Worm (Caenorhabditis elegans) whole organism, L4 larva: ENCODE results near the gene gipc-1.

Source experiments
- dmd-6 ChIP-seq: fragments of 200-800 bp; sonication (Bioruptor generic); IDR thresholded peaks from 2 replicates; pipeline ENCODE4 v1.3.6; 2022; ENCODE audit warnings: missing genetic modification reagents, missing genetic modification characterization, missing compliant biosample characterization
- hlh-30 ChIP-seq: sonication (generic microtip); optimal IDR thresholded peaks from 2 replicates; lab custom pipeline; 2017; ENCODE audit warnings: antibody characterized with exemption, mild to moderate bottlenecking, missing genetic modification characterization, missing compliant biosample characterization; ENCODE audit not compliant: insufficient read depth
- lin-39 ChIP-seq: fragments of 150-350 bp; optimal IDR thresholded peaks from 2 replicates; lab custom pipeline; 2014; ENCODE audit warnings: missing biosample characterization, missing genetic modification reagents, missing genetic modification characterization
- nhr-10 ChIP-seq: fragments of 150-350 bp; optimal IDR thresholded peaks from 2 replicates; lab custom pipeline; 2014; ENCODE audit warnings: missing biosample characterization, missing genetic modification characterization
- nhr-102 ChIP-seq: sonication (generic microtip); optimal IDR thresholded peaks from 2 replicates; lab custom pipeline; 2016; ENCODE audit warnings: mild to moderate bottlenecking, missing genetic modification characterization, moderate library complexity, missing compliant biosample characterization
- nhr-237 ChIP-seq: sonication (generic microtip); optimal IDR thresholded peaks from 2 replicates; lab custom pipeline; 2017; ENCODE audit warnings: missing biosample characterization, missing genetic modification characterization
- nhr-28 ChIP-seq: fragments of 150-350 bp; optimal IDR thresholded peaks from 2 replicates; lab custom pipeline; 2014; ENCODE audit warnings: missing biosample characterization, missing genetic modification characterization
- snpc-4 ChIP-seq: fragments of 150-350 bp; optimal IDR thresholded peaks from 2 replicates; lab custom pipeline; 2014; ENCODE audit warnings: missing biosample characterization, missing genetic modification characterization

DNA sequence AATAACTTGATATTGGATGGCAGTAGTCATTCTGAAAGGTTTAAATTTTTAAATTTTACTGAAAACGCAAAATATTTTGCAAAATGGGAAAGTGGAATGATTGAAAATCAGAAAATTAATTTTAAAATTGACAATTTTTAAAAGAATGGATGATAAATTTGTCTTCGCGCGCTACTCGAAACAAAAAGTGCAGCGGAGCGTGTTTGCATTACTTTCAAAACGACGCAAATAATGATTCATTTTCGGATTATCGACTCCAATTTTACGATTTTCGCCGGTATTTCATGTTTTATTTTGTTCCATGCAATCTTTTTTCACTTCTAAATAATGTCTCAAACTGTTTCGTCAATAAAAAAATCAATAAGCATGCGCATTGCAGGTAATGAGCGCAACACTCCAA is 7.7 kb downstream of the gipc-1 start, which contains the start of the genes tost-1 and arx-6:
- TF ChIP-seq nhr-10: no peak
- TF ChIP-seq lin-39 (tag; lab: Kevin White, UChicago): no peak
- TF ChIP-seq snpc-4 (tag; lab: Kevin White, UChicago): no peak
- no peak for TF ChIP-seq hlh-30 (tag; lab: Kevin White, UChicago)
- no peak for TF ChIP-seq nhr-28 (tag; lab: Kevin White, UChicago)
- no peak for TF ChIP-seq dmd-6 (GFP tag; lab: Robert Waterston, UW)
- no peak for TF ChIP-seq nhr-237 (tag; lab: Kevin White, UChicago)
- TF ChIP-seq nhr-102 (tag; lab: Kevin White, UChicago): no peak
